Worm (Caenorhabditis elegans): ENCODE results near the gene fbxa-48.

The fbxa-48 gene

DNA sequence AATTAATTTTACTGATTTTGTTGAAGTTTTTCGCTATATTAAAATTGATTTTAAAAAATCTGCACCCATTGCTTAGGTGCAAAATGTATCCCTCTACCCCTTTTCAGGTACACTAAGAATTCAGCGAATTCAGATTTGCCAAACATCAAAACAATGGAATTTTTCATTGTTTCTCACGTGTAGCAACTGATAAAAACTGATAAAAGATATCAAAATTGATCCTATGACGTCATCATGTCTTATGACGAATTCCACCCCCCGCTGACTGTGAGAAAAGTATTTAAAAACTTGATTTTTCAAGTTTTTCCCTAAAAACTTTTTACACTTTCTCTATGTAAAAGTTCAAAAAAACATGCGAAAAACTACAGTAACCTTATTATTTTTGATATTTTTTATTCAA is 8.6 kb upstream of the fbxa-48 start, which contains the start of gene Y54F10BM.22:
Gene Y54F10BM.22, plus strand, starts transcription at position 331 of the 400 bp plus-strand sequence.
- no peak for TF ChIP-seq sptf-2 (GFP tag; optimal IDR thresholded peaks at IDR 0.05)
- no peak for TF ChIP-seq Y56A3A.18 (GFP tag; IDR thresholded peaks at IDR 0.05)
- no peak for TF ChIP-seq B0336.3 (GFP tag; IDR thresholded peaks at IDR 0.05)
- TF ChIP-seq madf-10 (tag; optimal IDR thresholded peaks at IDR 0.05): no peak
- TF ChIP-seq attf-6 (GFP tag; IDR thresholded peaks at IDR 0.05): no peak
- no peak for TF ChIP-seq F52B5.7 (tag; optimal IDR thresholded peaks at IDR 0.05)
- no peak for TF ChIP-seq F37B4.10 (GFP tag; IDR thresholded peaks at IDR 0.05)
- no peak for TF ChIP-seq madf-3 (GFP tag; IDR thresholded peaks at IDR 0.05)
- TF ChIP-seq F57C9.4 (tag; optimal IDR thresholded peaks at IDR 0.05): no peak
- TF ChIP-seq ztf-28 (GFP tag; IDR thresholded peaks at IDR 0.05): no peak

DNA sequence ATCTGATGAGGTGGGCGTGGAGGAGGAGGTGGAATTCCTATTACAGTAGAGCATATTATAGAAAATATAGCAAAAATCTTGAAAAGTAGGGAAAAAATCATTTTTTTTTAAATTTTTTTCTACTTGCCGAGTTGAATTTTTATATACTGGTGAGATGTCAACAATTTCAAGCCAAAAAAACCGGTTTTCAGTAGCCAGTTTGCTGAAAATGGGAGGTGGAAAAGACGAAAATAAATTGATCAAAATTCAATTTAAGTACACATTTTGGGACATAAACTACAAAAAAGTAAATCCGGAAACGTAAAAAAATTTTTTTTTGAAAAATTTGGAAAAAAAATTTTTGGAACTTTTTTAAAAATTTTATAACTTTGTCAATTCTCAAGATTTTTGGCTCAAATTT is 7.5 kb upstream of the fbxa-48 start, which contains the start of gene Y54F10BM.23:
Gene Y54F10BM.23, minus strand, starts transcription at position 101 of the 400 bp plus-strand sequence.
- TF ChIP-seq snpc-1.1 (tag; optimal IDR thresholded peaks at IDR 0.05; ENCODE audit: insufficient read depth): no peak
- TF ChIP-seq ceh-27 (GFP tag; optimal IDR thresholded peaks at IDR 0.05): no peak

DNA sequence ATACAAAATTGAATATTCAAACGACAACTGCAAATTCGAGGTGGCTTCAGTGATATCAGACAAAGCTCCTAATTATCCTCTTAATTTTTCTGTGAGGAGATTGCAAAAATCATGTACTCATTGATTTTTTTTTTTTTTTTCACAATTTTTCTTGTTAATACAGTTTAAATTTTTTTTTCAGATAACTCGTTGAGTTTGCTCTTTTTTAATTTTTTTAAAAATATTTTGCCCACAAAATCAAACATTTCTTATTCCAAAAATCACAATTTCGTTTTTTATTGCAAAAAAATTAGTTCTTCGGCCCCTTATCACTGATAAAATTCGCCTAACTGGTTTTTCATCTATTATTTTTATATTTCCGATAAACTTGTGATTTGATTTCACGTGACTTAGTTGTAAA is 4.9 kb upstream of the fbxa-48 start, which contains the start of gene Y54F10BM.21:
Gene Y54F10BM.21, plus strand, starts transcription at position 301 of the 400 bp plus-strand sequence.
- no peak for TF ChIP-seq akir-1 (GFP tag; optimal IDR thresholded peaks at IDR 0.05)
- no peak for TF ChIP-seq lin-54 (GFP tag; optimal IDR thresholded peaks at IDR 0.05)
- TF ChIP-seq fkh-3 (tag; optimal IDR thresholded peaks at IDR 0.05): no peak
- TF ChIP-seq F55B11.4 (tag; optimal IDR thresholded peaks at IDR 0.05; ENCODE audit: borderline replicate concordance, insufficient read depth): no peak
- no peak for TF ChIP-seq unc-62 (GFP tag; optimal IDR thresholded peaks at IDR 0.05)
- TF ChIP-seq ama-1 (optimal IDR thresholded peaks at IDR 0.05): no peak
- TF ChIP-seq ama-1 (GFP tag; optimal IDR thresholded peaks at IDR 0.05): no peak
- no peak for TF ChIP-seq dpl-1 (GFP tag; optimal IDR thresholded peaks at IDR 0.05)
- no peak for TF ChIP-seq mes-4 (tag; optimal IDR thresholded peaks at IDR 0.05)
- no peak for TF ChIP-seq nfya-1 (tag; optimal IDR thresholded peaks at IDR 0.05; ENCODE audit: borderline replicate concordance, insufficient read depth)
- TF ChIP-seq F52B5.7 (tag; optimal IDR thresholded peaks at IDR 0.05): no peak
- TF ChIP-seq rec-8 (tag; optimal IDR thresholded peaks at IDR 0.05): no peak
- no peak for TF ChIP-seq mxl-1 (tag; optimal IDR thresholded peaks at IDR 0.05)
- no peak for TF ChIP-seq lag-1 (GFP tag; IDR thresholded peaks at IDR 0.05)
- TF ChIP-seq pha-4 (tag; optimal IDR thresholded peaks at IDR 0.05): no peak
- TF ChIP-seq B0019.2 (GFP tag; conservative IDR thresholded peaks at IDR 0.05): no peak
- no peak for TF ChIP-seq let-607 (tag; optimal IDR thresholded peaks at IDR 0.05)
- no peak for TF ChIP-seq F57A8.1 (GFP tag; optimal IDR thresholded peaks at IDR 0.05)
- no peak for TF ChIP-seq sea-2 (GFP tag; IDR thresholded peaks at IDR 0.05)
- TF ChIP-seq gei-17 (GFP tag; optimal IDR thresholded peaks at IDR 0.05): no peak

DNA sequence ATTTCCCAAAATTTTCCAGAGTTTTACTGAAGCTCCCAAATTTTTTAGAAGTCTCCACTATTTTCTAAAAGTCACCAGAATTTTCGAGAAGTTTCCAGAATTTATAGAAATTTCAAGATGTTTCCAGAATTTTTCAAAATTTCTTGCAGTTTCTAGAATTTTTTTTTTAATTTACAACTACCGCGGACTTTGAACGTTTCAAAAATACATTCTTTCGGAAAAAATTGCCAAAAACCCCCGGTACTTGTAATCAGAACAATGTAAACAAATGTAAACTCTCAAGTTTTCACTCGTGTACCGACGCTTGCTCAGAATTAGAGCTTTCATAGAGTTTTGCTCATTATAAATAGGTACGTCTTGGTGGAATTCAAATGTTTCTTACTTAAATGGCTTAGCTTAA is 757 bp upstream of the fbxa-48 start, which contains the start of gene fbxa-39:
Gene fbxa-39, plus strand, starts transcription at position 301 of the 400 bp plus-strand sequence.
- TF ChIP-seq nhr-120 (GFP tag; IDR thresholded peaks at IDR 0.05) (no peak), T07F8.4 (tag; optimal IDR thresholded peaks at IDR 0.05) (no peak)
